Fruit fly (Drosophila melanogaster) whole organism, embryonic: ENCODE measurements around the gene CG17625.

Experiments used
- Antp ChIP-seq: fragments of 200-800 bp; sonication (Bioruptor generic); optimal IDR thresholded peaks from 3 replicates; lab custom pipeline; 2016; ENCODE audit warnings: missing biosample characterization, missing genetic modification characterization
- CG10543 ChIP-seq: fragments of 200-800 bp; sonication (Bioruptor generic); optimal IDR thresholded peaks from 3 replicates; lab custom pipeline; 2017; ENCODE audit warnings: missing biosample characterization, mild to moderate bottlenecking, missing genetic modification characterization, moderate library complexity
- CG13296 ChIP-seq: fragments of 200-800 bp; sonication (Bioruptor generic); optimal IDR thresholded peaks from 3 replicates; lab custom pipeline; 2018; ENCODE audit warnings: missing biosample characterization, mild to moderate bottlenecking, missing genetic modification characterization
- CG15011 ChIP-seq: fragments of 200-800 bp; sonication (Bioruptor generic); optimal IDR thresholded peaks from 3 replicates; lab custom pipeline; 2018; ENCODE audit warnings: missing biosample characterization, mild to moderate bottlenecking, missing genetic modification characterization
- CG1602 ChIP-seq: fragments of 200-800 bp; sonication (Bioruptor generic); optimal IDR thresholded peaks from 3 replicates; lab custom pipeline; 2016; ENCODE audit warnings: missing biosample characterization, missing genetic modification characterization
- CG17912 ChIP-seq: fragments of 200-800 bp; sonication (Bioruptor generic); optimal IDR thresholded peaks from 2 replicates; lab custom pipeline; 2018; ENCODE audit warnings: missing biosample characterization, mild to moderate bottlenecking, missing genetic modification characterization
- CG18262 ChIP-seq: fragments of 200-800 bp; optimal IDR thresholded peaks from 3 replicates; lab custom pipeline; 2019; ENCODE audit warnings: missing biosample characterization, mild to moderate bottlenecking, missing genetic modification characterization, moderate library complexity
- CG18619 ChIP-seq: fragments of 200-800 bp; sonication (Bioruptor generic); optimal IDR thresholded peaks from 3 replicates; lab custom pipeline; 2017; ENCODE audit warnings: missing biosample characterization, mild to moderate bottlenecking, missing genetic modification characterization
- CG2129 ChIP-seq: fragments of 200-800 bp; sonication (Bioruptor generic); IDR thresholded peaks from 2 replicates; pipeline ENCODE4 v1.3.6; 2022; ENCODE audit warnings: missing biosample characterization, missing genetic modification characterization; ENCODE audit not compliant: partially characterized antibody
- CG30403 ChIP-seq: fragments of 200-800 bp; sonication (Bioruptor generic); optimal IDR thresholded peaks from 3 replicates; lab custom pipeline; 2016; ENCODE audit warnings: missing biosample characterization, missing genetic modification characterization
- CG3065 ChIP-seq: fragments of 200-800 bp; sonication (Bioruptor generic); optimal IDR thresholded peaks from 2 replicates; lab custom pipeline; 2016; ENCODE audit warnings: missing biosample characterization, missing genetic modification characterization
- CG3995 ChIP-seq: fragments of 200-800 bp; sonication (Bioruptor generic); optimal IDR thresholded peaks from 3 replicates; lab custom pipeline; 2016; ENCODE audit warnings: missing biosample characterization, missing genetic modification characterization
- CG4404 ChIP-seq: fragments of 200-800 bp; sonication (Bioruptor generic); IDR thresholded peaks from 2 replicates; pipeline ENCODE4 v1.3.6; 2022; ENCODE audit warnings: missing biosample characterization, missing genetic modification characterization
- CG6254 ChIP-seq: fragments of 200-800 bp; sonication (Bioruptor generic); optimal IDR thresholded peaks from 3 replicates; lab custom pipeline; 2017; ENCODE audit warnings: mild to moderate bottlenecking, missing biosample characterization, missing genetic modification reagents, missing genetic modification characterization
- CG6683 ChIP-seq: fragments of 200-800 bp; sonication (Bioruptor generic); optimal IDR thresholded peaks from 2 replicates; lab custom pipeline; 2017; ENCODE audit warnings: missing biosample characterization, mild to moderate bottlenecking, missing genetic modification characterization, missing genetic modification reagents
- CG6765 ChIP-seq: fragments of 200-800 bp; sonication (Bioruptor generic); optimal IDR thresholded peaks from 3 replicates; lab custom pipeline; 2017; ENCODE audit warnings: missing biosample characterization, mild to moderate bottlenecking, missing genetic modification characterization
- CG7987 ChIP-seq: fragments of 200-800 bp; sonication (Bioruptor generic); optimal IDR thresholded peaks from 2 replicates; lab custom pipeline; 2018; ENCODE audit warnings: missing biosample characterization, mild to moderate bottlenecking, missing genetic modification characterization, moderate library complexity
- CG8359 ChIP-seq: fragments of 200-800 bp; sonication (Bioruptor generic); optimal IDR thresholded peaks from 2 replicates; lab custom pipeline; 2017; ENCODE audit warnings: missing biosample characterization, mild to moderate bottlenecking, missing genetic modification characterization, borderline replicate concordance
- CG8478 ChIP-seq: fragments of >200 bp; optimal IDR thresholded peaks from 2 replicates; lab custom pipeline; 2018
- CG9817 ChIP-seq: fragments of 200-800 bp; sonication (Bioruptor generic); optimal IDR thresholded peaks from 2 replicates; lab custom pipeline; 2018; ENCODE audit warnings: missing biosample characterization, mild to moderate bottlenecking, missing genetic modification characterization, moderate library complexity
- Dad ChIP-seq: fragments of 200-800 bp; sonication (Bioruptor generic); optimal IDR thresholded peaks from 3 replicates; lab custom pipeline; 2016; ENCODE audit warnings: missing biosample characterization, missing genetic modification characterization
- Doc2 ChIP-seq: fragments of 200-800 bp; sonication (Bioruptor generic); IDR thresholded peaks from 2 replicates; pipeline ENCODE4 v1.3.6; 2022; ENCODE audit warnings: missing biosample characterization, missing genetic modification characterization
- Fer2 ChIP-seq: fragments of 200-800 bp; sonication (Bioruptor generic); optimal IDR thresholded peaks from 2 replicates; lab custom pipeline; 2018; ENCODE audit warnings: missing biosample characterization, mild to moderate bottlenecking, missing genetic modification characterization, moderate library complexity
- Gug ChIP-seq: fragments of 200-800 bp; sonication (Bioruptor generic); IDR thresholded peaks from 4 replicates; pipeline ENCODE4 v1.3.6; 2022; ENCODE audit warnings: missing biosample characterization, missing genetic modification characterization
- Hr78 ChIP-seq, 2 experiments: fragments of 200-800 bp in 1 of 2; fragments of >200 bp in 1 of 2; sonication (Bioruptor generic) in 1 of 2; optimal IDR thresholded peaks; 2 replicates each; lab custom pipeline; 2017 to 2019; ENCODE audit warnings: missing biosample characterization in 2 of 2, missing genetic modification characterization in 2 of 2, mild to moderate bottlenecking in 1 of 2, moderate library complexity in 1 of 2
- Jarid2 ChIP-seq: fragments of 200-800 bp; sonication (Bioruptor generic); optimal IDR thresholded peaks from 3 replicates; lab custom pipeline; 2017; ENCODE audit warnings: mild to moderate bottlenecking, missing biosample characterization, missing genetic modification reagents, missing genetic modification characterization
- Lim3 ChIP-seq: fragments of 200-800 bp; sonication (Bioruptor generic); IDR thresholded peaks from 2 replicates; pipeline ENCODE4 v1.3.6; 2022; ENCODE audit warnings: missing biosample characterization, missing genetic modification characterization
- Lpt ChIP-seq: fragments of >200 bp; optimal IDR thresholded peaks from 2 replicates; lab custom pipeline; 2018; ENCODE audit warnings: missing biosample characterization, missing genetic modification characterization
- MTF-1 ChIP-seq: fragments of 200-800 bp; sonication (Bioruptor generic); optimal IDR thresholded peaks from 2 replicates; lab custom pipeline; 2018; ENCODE audit warnings: missing biosample characterization, mild to moderate bottlenecking, missing genetic modification characterization, borderline replicate concordance
- Med ChIP-seq: fragments of 200-800 bp; sonication (Bioruptor generic); peaks from one replicate; lab custom pipeline; 2016; ENCODE audit warnings: missing biosample characterization, missing genetic modification characterization, mild to moderate bottlenecking, inconsistent platforms, moderate library complexity
- Poxn ChIP-seq: fragments of 200-800 bp; sonication (Bioruptor generic); IDR thresholded peaks from 2 replicates; pipeline ENCODE4 v1.3.6; 2022; ENCODE audit warnings: missing biosample characterization, missing genetic modification characterization
- Ptx1 ChIP-seq: fragments of 200-800 bp; sonication (Bioruptor generic); IDR thresholded peaks from 2 replicates; pipeline ENCODE4 v1.3.6; 2022; ENCODE audit warnings: missing biosample characterization, missing genetic modification characterization
- Tbp ChIP-seq: fragments of >200 bp; optimal IDR thresholded peaks from 2 replicates; lab custom pipeline; 2018; ENCODE audit warnings: missing biosample characterization, missing genetic modification characterization
- Trl ChIP-seq, 3 experiments: fragments of >200 bp in 2 of 3; fragments of 200-800 bp in 1 of 3; sonication (Bioruptor generic) in 1 of 3; optimal IDR thresholded peaks; 2 replicates in 1 of 3; 3 replicates in 2 of 3; lab custom pipeline; 2016 to 2017; ENCODE audit warnings: missing biosample characterization in 1 of 3, missing genetic modification characterization in 1 of 3
- YL-1 ChIP-seq: fragments of 200-800 bp; sonication (Bioruptor generic); optimal IDR thresholded peaks from 3 replicates; lab custom pipeline; 2017; ENCODE audit warnings: missing biosample characterization, mild to moderate bottlenecking, missing genetic modification characterization
- btn ChIP-seq: fragments of 200-800 bp; sonication (Bioruptor generic); optimal IDR thresholded peaks from 2 replicates; lab custom pipeline; 2016; ENCODE audit warnings: missing biosample characterization, missing genetic modification characterization
- cato ChIP-seq: fragments of 200-800 bp; sonication (Bioruptor generic); optimal IDR thresholded peaks from 2 replicates; lab custom pipeline; 2016; ENCODE audit warnings: missing biosample characterization, missing genetic modification characterization, borderline replicate concordance
- dmrt11E ChIP-seq: fragments of 200-800 bp; sonication (Bioruptor generic); optimal IDR thresholded peaks from 3 replicates; lab custom pipeline; 2018; ENCODE audit warnings: missing biosample characterization, mild to moderate bottlenecking, missing genetic modification characterization, moderate library complexity
- ham ChIP-seq: fragments of 200-800 bp; sonication (Bioruptor generic); IDR thresholded peaks from 2 replicates; pipeline ENCODE4 v1.3.6; 2022; ENCODE audit warnings: missing biosample characterization, missing genetic modification characterization
- lab ChIP-seq: fragments of 200-800 bp; sonication (Bioruptor generic); optimal IDR thresholded peaks from 3 replicates; lab custom pipeline; 2017; ENCODE audit warnings: missing biosample characterization, missing genetic modification characterization, mild to moderate bottlenecking, moderate library complexity, missing genetic modification reagents
- oc ChIP-seq: fragments of 200-800 bp; sonication (Bioruptor generic); optimal IDR thresholded peaks from 2 replicates; lab custom pipeline; 2018; ENCODE audit warnings: missing biosample characterization, mild to moderate bottlenecking, missing genetic modification characterization, moderate library complexity
- odd ChIP-seq: fragments of 200-800 bp; sonication (Bioruptor generic); optimal IDR thresholded peaks from 2 replicates; lab custom pipeline; 2017; ENCODE audit warnings: missing biosample characterization, mild to moderate bottlenecking, missing genetic modification characterization
- pros ChIP-seq: fragments of 200-800 bp; sonication (Bioruptor generic); optimal IDR thresholded peaks from 3 replicates; lab custom pipeline; 2019; ENCODE audit warnings: missing biosample characterization, mild to moderate bottlenecking, missing genetic modification characterization, moderate library complexity
- schlank ChIP-seq: fragments of 200-800 bp; sonication (Bioruptor generic); optimal IDR thresholded peaks from 2 replicates; lab custom pipeline; 2018; ENCODE audit warnings: missing biosample characterization, mild to moderate bottlenecking, missing genetic modification characterization
- sim ChIP-seq: fragments of 200-800 bp; sonication (Bioruptor generic); IDR thresholded peaks from 2 replicates; pipeline ENCODE4 v1.3.6; 2022; ENCODE audit warnings: missing biosample characterization, missing genetic modification characterization
- sima ChIP-seq: fragments of 200-800 bp; sonication (Bioruptor generic); optimal IDR thresholded peaks from 2 replicates; lab custom pipeline; 2016; ENCODE audit warnings: missing biosample characterization, missing genetic modification characterization
- sisA ChIP-seq: fragments of 200-800 bp; sonication (Bioruptor generic); IDR thresholded peaks from 2 replicates; pipeline ENCODE4 v1.3.6; 2022; ENCODE audit warnings: missing biosample characterization, missing genetic modification characterization
- slp2 ChIP-seq: fragments of 200-800 bp; sonication (Bioruptor generic); optimal IDR thresholded peaks from 2 replicates; lab custom pipeline; 2016; ENCODE audit warnings: missing biosample characterization, missing genetic modification characterization
- stwl ChIP-seq: fragments of 200-800 bp; sonication (Bioruptor generic); optimal IDR thresholded peaks from 3 replicates; lab custom pipeline; 2018; ENCODE audit warnings: missing biosample characterization, mild to moderate bottlenecking, missing genetic modification characterization, moderate library complexity
- tgo ChIP-seq: fragments of 200-800 bp; sonication (Bioruptor generic); IDR thresholded peaks from 3 replicates; pipeline ENCODE4 v1.3.6; 2022; ENCODE audit warnings: missing biosample characterization, missing genetic modification characterization
- vvl ChIP-seq: fragments of 200-800 bp; sonication (Bioruptor generic); IDR thresholded peaks from 2 replicates; pipeline ENCODE4 v1.3.6; 2022; ENCODE audit warnings: missing biosample characterization, missing genetic modification characterization

CG17625 gene

DNA sequence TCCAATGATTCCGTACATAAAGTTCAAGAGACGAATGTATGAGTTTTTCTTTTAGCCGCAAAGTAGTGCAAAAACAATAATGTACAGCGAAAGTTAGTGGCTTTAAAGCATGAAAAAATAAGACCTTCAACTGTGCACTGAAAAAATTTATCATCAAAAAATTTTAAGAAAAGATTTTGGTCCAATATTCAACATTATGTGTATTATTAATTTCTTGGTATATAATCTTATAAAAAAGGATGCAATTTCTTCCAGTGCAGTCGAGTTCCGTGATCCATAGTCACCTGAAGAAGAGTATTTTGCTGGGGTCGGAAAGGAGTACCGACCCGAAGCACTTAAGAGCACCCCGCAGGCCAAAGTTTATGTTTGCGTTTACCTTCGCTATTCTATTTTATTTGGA is 18.0 kb upstream of the CG17625 start (continued):
- no peak for TF ChIP-seq CG3065 (GFP tag; lab: Kevin White, UChicago)
- no peak for TF ChIP-seq Med
- TF ChIP-seq pros (GFP tag; lab: Kevin White, UChicago) = no peak
- peak; percentile 55 for TF ChIP-seq sisA (GFP tag; lab: Robert Waterston, UW)
- no peak for TF ChIP-seq CG18619 (GFP tag; lab: Kevin White, UChicago)
- TF ChIP-seq tgo (GFP tag; lab: Robert Waterston, UW) = peak; percentile 27; the same call in 1 of the 3 replicates
- peak; percentile 48 for TF ChIP-seq CG30403 (GFP tag; lab: Kevin White, UChicago)
- no peak for TF ChIP-seq Jarid2 (GFP tag; lab: Kevin White, UChicago)
- no peak for TF ChIP-seq CG2129 (GFP tag; lab: Robert Waterston, UW)
- TF ChIP-seq cato = no peak
- TF ChIP-seq CG6254 (GFP tag; lab: Kevin White, UChicago) = no peak
- TF ChIP-seq vvl (GFP tag; lab: Robert Waterston, UW) = peak; percentile 28; the same call in 1 of the 2 replicates
- no peak for TF ChIP-seq Lpt
- TF ChIP-seq YL-1 (GFP tag; lab: Kevin White, UChicago) = no peak
- TF ChIP-seq Gug (GFP tag; lab: Robert Waterston, UW) = no peak
- TF ChIP-seq CG6765 (GFP tag; lab: Kevin White, UChicago) = no peak
- no peak for TF ChIP-seq Lim3
- no peak for TF ChIP-seq CG4404 (GFP tag; lab: Robert Waterston, UW)
- TF ChIP-seq Dad (GFP tag; lab: Kevin White, UChicago) = no peak
- TF ChIP-seq Hr78 (GFP tag; optimal IDR thresholded peaks at IDR 0.05; lab: Kevin White, UChicago) = no peak
- TF ChIP-seq Trl (optimal IDR thresholded peaks at IDR 0.05; lab: Kevin White, UChicago) = no peak
- peak; percentile 9 for TF ChIP-seq Trl (GFP tag; optimal IDR thresholded peaks at IDR 0.05; lab: Kevin White, UChicago)
- TF ChIP-seq CG8478 (lab: Kevin White, UChicago) = no peak
- TF ChIP-seq Antp (GFP tag; lab: Kevin White, UChicago) = no peak
- TF ChIP-seq CG18262 (tag; lab: Kevin White, UChicago) = no peak
- TF ChIP-seq slp2 (GFP tag; lab: Kevin White, UChicago) = no peak
- no peak for TF ChIP-seq CG9817 (tag; lab: Kevin White, UChicago)
- no peak for TF ChIP-seq sim (GFP tag; lab: Robert Waterston, UW)
- TF ChIP-seq CG7987 (GFP tag; lab: Kevin White, UChicago) = no peak
- 0 out of 2 replicates have a peak, but pooled peaks have one; percentile 31 for TF ChIP-seq Ptx1 (GFP tag; lab: Robert Waterston, UW)
- no peak for TF ChIP-seq CG13296 (GFP tag; lab: Kevin White, UChicago)
- peak; percentile 31 for TF ChIP-seq dmrt11E
- no peak for TF ChIP-seq CG15011 (GFP tag; lab: Kevin White, UChicago)
- TF ChIP-seq odd = no peak
- TF ChIP-seq Poxn (GFP tag; lab: Robert Waterston, UW) = no peak
- TF ChIP-seq CG17912 (GFP tag; lab: Kevin White, UChicago) = no peak
- no peak for TF ChIP-seq MTF-1 (GFP tag; lab: Kevin White, UChicago)
- TF ChIP-seq CG6683 = no peak
- no peak for TF ChIP-seq lab (GFP tag; lab: Kevin White, UChicago)
- no peak for TF ChIP-seq stwl (tag; lab: Kevin White, UChicago)
- no peak for TF ChIP-seq oc
- peak; percentile 15 for TF ChIP-seq CG1602 (GFP tag; lab: Kevin White, UChicago)
- TF ChIP-seq Tbp = no peak
- TF ChIP-seq sima = no peak
- TF ChIP-seq schlank (tag; lab: Kevin White, UChicago) = no peak
- no peak for TF ChIP-seq CG8359 (GFP tag; lab: Kevin White, UChicago)
- no peak for TF ChIP-seq CG3995 (GFP tag; lab: Kevin White, UChicago)
- TF ChIP-seq CG10543 (GFP tag; lab: Kevin White, UChicago) = no peak
- TF ChIP-seq Doc2 (GFP tag; lab: Robert Waterston, UW) = no peak
- TF ChIP-seq btn (GFP tag; lab: Kevin White, UChicago) = no peak
- no peak for TF ChIP-seq ham (GFP tag; lab: Robert Waterston, UW)
- TF ChIP-seq Fer2 = no peak
